Worm (Caenorhabditis elegans): ENCODE data around the gene ttr-44.

ttr-44 gene

DNA sequence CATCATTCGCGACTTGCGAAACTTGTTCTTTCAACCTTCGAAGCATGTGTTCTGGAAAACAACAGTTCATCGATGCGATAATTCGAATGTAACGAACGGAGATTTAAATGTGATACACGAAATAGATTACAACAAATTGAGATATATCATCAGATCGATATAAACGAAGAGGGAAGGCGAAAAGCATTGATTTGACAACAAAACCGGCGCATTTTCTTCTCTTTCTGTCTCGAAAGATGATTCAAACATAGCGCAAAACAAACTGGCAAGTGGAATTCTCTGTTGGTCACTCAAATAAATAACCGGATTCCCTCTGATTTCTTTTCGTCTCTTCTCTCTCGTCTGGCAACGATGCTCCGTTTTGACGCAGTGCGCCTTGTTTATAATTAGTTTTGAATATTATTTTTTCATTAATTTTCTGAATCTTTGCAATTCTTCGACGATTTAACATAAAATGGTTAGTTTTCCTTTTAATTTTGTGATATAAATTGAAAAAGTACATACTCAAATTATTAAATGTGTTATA lies 33.2 kb downstream of the ttr-44 start, which contains the start of the genes eea-1 and gut-2 (continued):
- TF ChIP-seq nhr-10 (tag; optimal IDR thresholded peaks at IDR 0.05) = no peak
- TF ChIP-seq spr-1 (tag; optimal IDR thresholded peaks at IDR 0.05) = no peak
- no peak for TF ChIP-seq tag-97 (GFP tag; IDR thresholded peaks at IDR 0.05)
- TF ChIP-seq nhr-6 (tag; optimal IDR thresholded peaks at IDR 0.05) = peak; percentile 47
- TF ChIP-seq Y5F2A.4 (GFP tag; optimal IDR thresholded peaks at IDR 0.05) = no peak
- no peak for TF ChIP-seq mxl-2 (GFP tag; conservative IDR thresholded peaks at IDR 0.05)
- no peak for TF ChIP-seq dmd-8 (GFP tag; IDR thresholded peaks at IDR 0.05)
- no peak for TF ChIP-seq duxl-1 (tag; optimal IDR thresholded peaks at IDR 0.05; ENCODE audit: poor library complexity)
- peak; percentile 49 for TF ChIP-seq aha-1 (tag)
- no peak for TF ChIP-seq sdz-12 (GFP tag; optimal IDR thresholded peaks at IDR 0.05)
- TF ChIP-seq nhr-76 (tag; optimal IDR thresholded peaks at IDR 0.05) = no peak
- no peak for TF ChIP-seq ceh-28 (tag; optimal IDR thresholded peaks at IDR 0.05)
- TF ChIP-seq jun-1 (tag; optimal IDR thresholded peaks at IDR 0.05) = no peak
- TF ChIP-seq lir-3 (tag; optimal IDR thresholded peaks at IDR 0.05) = no peak
- TF ChIP-seq unc-39 (tag; optimal IDR thresholded peaks at IDR 0.05) = no peak
- TF ChIP-seq nhr-28 (tag; optimal IDR thresholded peaks at IDR 0.05) = peak; percentile 47
- TF ChIP-seq ceh-20 (GFP tag; IDR thresholded peaks at IDR 0.05) = no peak
- TF ChIP-seq zag-1 (tag; optimal IDR thresholded peaks at IDR 0.05) = no peak
- no peak for TF ChIP-seq tra-1 (GFP tag; IDR thresholded peaks at IDR 0.05)
- TF ChIP-seq ama-1 (optimal IDR thresholded peaks at IDR 0.05) = no peak
- TF ChIP-seq zip-2 (tag; optimal IDR thresholded peaks at IDR 0.05) = no peak
- peak; percentile 35; the same call in 1 of the 2 replicates for TF ChIP-seq lin-38 (GFP tag; IDR thresholded peaks at IDR 0.05)
- TF ChIP-seq zfp-3 (GFP tag; conservative IDR thresholded peaks at IDR 0.05) = no peak
- TF ChIP-seq pha-4 (GFP tag; IDR thresholded peaks at IDR 0.05) = no peak
- TF ChIP-seq pha-4 (tag; optimal IDR thresholded peaks at IDR 0.05) = no peak
- TF ChIP-seq nhr-102 (tag; optimal IDR thresholded peaks at IDR 0.05) = no peak
- no peak for TF ChIP-seq set-16 (GFP tag; IDR thresholded peaks at IDR 0.05)

DNA sequence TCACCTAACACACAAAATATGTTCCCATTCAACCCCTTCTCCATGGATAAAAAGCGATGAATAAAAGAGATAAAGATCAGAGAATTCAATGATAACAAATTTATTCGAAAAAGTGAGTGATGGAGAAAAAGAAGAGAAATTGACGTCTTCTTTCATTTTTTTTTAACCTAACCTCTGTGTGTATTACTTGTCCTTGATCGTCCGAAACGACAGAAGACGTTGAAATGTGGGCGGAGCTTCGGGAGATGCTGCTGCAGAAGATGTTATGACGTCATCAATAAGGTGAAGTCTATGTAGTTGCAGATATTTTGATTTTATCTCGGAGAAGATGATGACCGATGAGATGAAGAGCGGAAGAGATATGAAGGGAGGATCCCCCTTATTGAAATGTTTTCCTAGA lies 40.7 kb downstream of the ttr-44 start, which contains the start of gene T10G3.3:
T10G3.3 (minus strand) TSS at position 370 of the 400 bp plus-strand sequence.
- TF ChIP-seq nhr-237 (tag; optimal IDR thresholded peaks at IDR 0.05) (no peak), nhr-28 (tag; optimal IDR thresholded peaks at IDR 0.05) (peak; percentile 63), dpl-1 (GFP tag; optimal IDR thresholded peaks at IDR 0.05) (no peak), aha-1 (tag) (peak; percentile 87), unc-62 (GFP tag; optimal IDR thresholded peaks at IDR 0.05 in 1 of 2) (peak in 1 of 2 experiments; percentile 23), unc-62 (tag; optimal IDR thresholded peaks at IDR 0.05) (no peak), zip-11 (GFP tag; IDR thresholded peaks at IDR 0.05) (no peak), nhr-25 (tag; optimal IDR thresholded peaks at IDR 0.05; ENCODE audit: borderline replicate concordance, insufficient read depth) (peak; percentile 4)

DNA sequence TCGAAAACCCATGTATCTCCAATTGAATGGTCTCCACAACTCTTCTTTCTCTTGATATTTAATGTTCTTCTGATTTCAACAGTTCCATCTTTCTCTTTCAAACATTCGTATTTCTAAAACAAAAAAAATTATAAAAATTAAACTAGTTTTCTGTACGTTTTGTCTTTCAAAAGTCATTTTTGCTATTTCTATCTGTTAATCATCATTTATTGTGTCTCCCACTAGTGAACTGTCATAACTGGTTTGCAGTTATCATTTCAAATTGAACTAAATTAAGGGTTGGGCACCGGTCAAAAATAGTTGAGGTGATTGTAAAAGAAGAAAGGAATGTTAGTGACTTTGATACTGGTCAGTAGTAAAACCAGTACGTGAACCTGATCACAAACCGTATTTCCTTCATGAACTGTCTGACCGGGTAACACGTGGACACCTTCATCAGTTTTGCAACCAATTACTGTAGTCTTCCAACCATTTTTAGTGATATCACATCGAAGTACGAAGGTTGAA lies 42.2 kb downstream of the ttr-44 start:
- TF ChIP-seq spr-1 (tag; optimal IDR thresholded peaks at IDR 0.05) (no peak), mep-1 (tag; optimal IDR thresholded peaks at IDR 0.05) (no peak), dpl-1 (GFP tag; optimal IDR thresholded peaks at IDR 0.05) (no peak), daf-16 (GFP tag; optimal IDR thresholded peaks at IDR 0.05) (no peak), daf-16 (tag; optimal IDR thresholded peaks at IDR 0.05) (no peak), madf-5 (GFP tag; IDR thresholded peaks at IDR 0.05) (no peak), unc-62 (GFP tag; optimal IDR thresholded peaks at IDR 0.05 in 1 of 2) (peak in 1 of 2 experiments; percentile 91), unc-62 (tag; optimal IDR thresholded peaks at IDR 0.05) (no peak), sdz-12 (GFP tag; optimal IDR thresholded peaks at IDR 0.05) (no peak), hlh-11 (tag; optimal IDR thresholded peaks at IDR 0.05) (no peak), mdl-1 (tag; optimal IDR thresholded peaks at IDR 0.05) (no peak), hlh-30 (tag; optimal IDR thresholded peaks at IDR 0.05; ENCODE audit: insufficient read depth) (no peak), tag-97 (GFP tag; IDR thresholded peaks at IDR 0.05) (no peak), T20F7.1 (GFP tag; optimal IDR thresholded peaks at IDR 0.05) (peak; percentile 7), unc-130 (GFP tag; optimal IDR thresholded peaks at IDR 0.05) (no peak), dmd-9 (GFP tag; IDR thresholded peaks at IDR 0.05) (no peak), lin-15B (tag; optimal IDR thresholded peaks at IDR 0.05) (no peak), aha-1 (tag) (peak; percentile 80), pha-4 (GFP tag; IDR thresholded peaks at IDR 0.05) (no peak), pha-4 (tag; optimal IDR thresholded peaks at IDR 0.05) (no peak), ces-1 (GFP tag; optimal IDR thresholded peaks at IDR 0.05) (no peak), attf-4 (tag; optimal IDR thresholded peaks at IDR 0.05) (no peak), dve-1 (tag; optimal IDR thresholded peaks at IDR 0.05; ENCODE audit: insufficient read depth) (no peak), mxl-2 (GFP tag; conservative IDR thresholded peaks at IDR 0.05) (no peak), D1046.2 (GFP tag; IDR thresholded peaks at IDR 0.05) (no peak)

All from whole organism, L4 larva.